Worm (Caenorhabditis elegans): Measurements from ENCODE around the gene spex-3.

The spex-3 gene

DNA sequence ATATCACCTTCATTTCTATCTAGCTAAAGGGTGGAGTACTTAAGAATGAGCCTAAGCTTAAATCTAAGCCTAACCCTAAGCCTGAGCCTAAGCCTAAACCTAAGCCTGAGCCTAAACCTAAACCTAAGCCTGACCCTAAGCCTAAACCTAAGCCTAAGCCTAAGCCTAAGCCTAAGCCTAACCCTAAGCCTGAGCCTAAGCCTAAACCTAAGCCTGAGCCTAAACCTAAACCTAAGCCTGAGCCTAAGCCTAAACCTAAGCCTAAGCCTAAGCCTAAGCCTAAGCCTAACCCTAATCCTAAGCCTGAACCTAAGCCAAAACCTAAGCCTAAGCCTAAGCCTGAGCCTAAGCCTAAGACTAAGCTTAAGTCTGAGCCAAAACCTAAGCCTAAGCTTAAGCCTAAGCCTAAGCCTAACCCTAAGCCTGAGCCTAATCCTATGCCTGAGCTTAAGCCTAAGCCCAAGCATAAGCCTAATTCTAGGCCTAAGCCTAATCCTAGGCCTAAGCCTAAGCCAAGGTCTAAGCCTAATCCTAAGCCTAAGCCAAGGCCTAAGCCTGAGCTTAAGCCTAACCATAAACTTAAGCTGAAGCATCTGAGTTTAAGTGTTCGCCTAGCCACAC is 11.9 kb upstream of the spex-3 start:
- TF ChIP-seq unc-39 (tag; optimal IDR thresholded peaks at IDR 0.05), result no peak
- no peak for TF ChIP-seq ZK546.5 (tag; optimal IDR thresholded peaks at IDR 0.05)
- TF ChIP-seq tbx-2 (tag; optimal IDR thresholded peaks at IDR 0.05), result no peak
- TF ChIP-seq egl-27 (tag; optimal IDR thresholded peaks at IDR 0.05), result no peak
- no peak for TF ChIP-seq egl-5 (tag; optimal IDR thresholded peaks at IDR 0.05)
- no peak for TF ChIP-seq hmg-11 (tag; optimal IDR thresholded peaks at IDR 0.05)
- no peak for TF ChIP-seq nhr-28 (tag; optimal IDR thresholded peaks at IDR 0.05)
- no peak for TF ChIP-seq unc-62 (GFP tag; optimal IDR thresholded peaks at IDR 0.05)
- TF ChIP-seq elt-3 (tag; optimal IDR thresholded peaks at IDR 0.05), result no peak
- no peak for TF ChIP-seq jun-1 (tag; optimal IDR thresholded peaks at IDR 0.05)
- no peak for TF ChIP-seq nhr-67 (tag; optimal IDR thresholded peaks at IDR 0.05)
- TF ChIP-seq aly-2 (tag; optimal IDR thresholded peaks at IDR 0.05), result no peak
- TF ChIP-seq lin-39 (tag; optimal IDR thresholded peaks at IDR 0.05), result no peak
- TF ChIP-seq R02D3.7 (tag; optimal IDR thresholded peaks at IDR 0.05), result no peak
- no peak for TF ChIP-seq ceh-82 (tag; optimal IDR thresholded peaks at IDR 0.05)
- TF ChIP-seq ztf-4 (tag; optimal IDR thresholded peaks at IDR 0.05), result no peak
- TF ChIP-seq lin-15B (tag; optimal IDR thresholded peaks at IDR 0.05), result no peak
- TF ChIP-seq nhr-12 (tag; optimal IDR thresholded peaks at IDR 0.05), result no peak
- no peak for TF ChIP-seq ceh-28 (tag; optimal IDR thresholded peaks at IDR 0.05)

ce11 chrIII:1705799-1706198 is 3.6 kb upstream of the spex-3 start, which contains the start of the genes fbxa-13 and Y22D7AR.2:
TSS of gene fbxa-13 (minus strand) at chrIII:1705899.
TSS of gene Y22D7AR.2 (plus strand) at chrIII:1705946.
- no peak for TF ChIP-seq nhr-77 (tag; optimal IDR thresholded peaks at IDR 0.05)
- TF ChIP-seq ceh-16 (tag; optimal IDR thresholded peaks at IDR 0.05), result no peak
- no peak for TF ChIP-seq mml-1 (tag; optimal IDR thresholded peaks at IDR 0.05)
- no peak for TF ChIP-seq hmg-11 (tag; optimal IDR thresholded peaks at IDR 0.05)
- TF ChIP-seq zag-1 (tag; optimal IDR thresholded peaks at IDR 0.05), result no peak
- no peak for TF ChIP-seq pqm-1 (tag; optimal IDR thresholded peaks at IDR 0.05)
- TF ChIP-seq nhr-23 (tag; optimal IDR thresholded peaks at IDR 0.05), result no peak
- no peak for TF ChIP-seq fos-1 (tag; optimal IDR thresholded peaks at IDR 0.05)

DNA sequence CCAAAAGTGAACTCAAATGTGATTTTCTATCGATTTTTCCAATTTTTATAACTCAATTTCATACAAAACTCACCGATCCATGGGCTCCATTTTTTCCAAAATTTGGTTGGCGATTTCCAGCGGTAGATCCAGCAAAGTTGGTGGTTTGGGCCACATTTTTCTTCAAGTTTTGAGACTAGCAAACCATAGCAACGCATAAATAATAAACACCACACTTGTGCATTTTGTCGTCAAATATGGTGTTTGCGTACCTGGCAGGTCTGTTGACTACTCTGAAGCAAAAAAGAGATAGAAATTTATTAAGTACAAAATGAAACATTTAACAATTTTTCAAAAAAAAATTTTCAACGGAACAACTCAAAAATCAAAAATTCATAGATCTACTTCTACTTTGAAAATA is 3.1 kb upstream of the spex-3 start:
- TF ChIP-seq hmg-11 (tag; optimal IDR thresholded peaks at IDR 0.05) (peak; percentile 68), nhr-77 (tag; optimal IDR thresholded peaks at IDR 0.05) (no peak), lsy-12 (tag; optimal IDR thresholded peaks at IDR 0.05) (no peak), nhr-11 (tag; optimal IDR thresholded peaks at IDR 0.05) (no peak), ztf-11 (tag; optimal IDR thresholded peaks at IDR 0.05) (no peak), pha-4 (tag; optimal IDR thresholded peaks at IDR 0.05) (no peak), ztf-4 (tag; optimal IDR thresholded peaks at IDR 0.05) (no peak), nhr-76 (tag; optimal IDR thresholded peaks at IDR 0.05) (no peak), ceh-28 (tag; optimal IDR thresholded peaks at IDR 0.05) (no peak), lin-15B (tag; optimal IDR thresholded peaks at IDR 0.05) (peak; percentile 13), fkh-10 (GFP tag; optimal IDR thresholded peaks at IDR 0.05) (no peak), nhr-25 (tag; optimal IDR thresholded peaks at IDR 0.05) (no peak), eor-1 (tag; optimal IDR thresholded peaks at IDR 0.05) (no peak), nfya-1 (tag; optimal IDR thresholded peaks at IDR 0.05; ENCODE audit: insufficient read depth) (no peak), ceh-82 (tag; optimal IDR thresholded peaks at IDR 0.05) (no peak), nhr-67 (tag; optimal IDR thresholded peaks at IDR 0.05) (no peak), nhr-12 (tag; optimal IDR thresholded peaks at IDR 0.05) (no peak)

- no peak for TF ChIP-seq pqm-1 (tag; optimal IDR thresholded peaks at IDR 0.05)
- TF ChIP-seq fkh-10 (GFP tag; optimal IDR thresholded peaks at IDR 0.05), result no peak
- no peak for TF ChIP-seq ceh-16 (tag; optimal IDR thresholded peaks at IDR 0.05)
- no peak for TF ChIP-seq nhr-28 (tag; optimal IDR thresholded peaks at IDR 0.05)
- no peak for TF ChIP-seq nhr-67 (tag; optimal IDR thresholded peaks at IDR 0.05)
Measured at ce11 chrIII:1704020-1704419, 1.8 kb upstream of the spex-3 start.

ce11 chrIII:1698842-1699241 is 3.4 kb downstream of the spex-3 start, which contains the start of gene fbxa-74:
TSS of gene fbxa-74 (minus strand) at chrIII:1698986.
- TF ChIP-seq pha-4 (tag; optimal IDR thresholded peaks at IDR 0.05) (peak; percentile 12), pqm-1 (tag; optimal IDR thresholded peaks at IDR 0.05) (peak; percentile 32), nhr-12 (tag; optimal IDR thresholded peaks at IDR 0.05) (no peak), elt-2 (tag; optimal IDR thresholded peaks at IDR 0.05) (peak; percentile 83), tbx-2 (tag; optimal IDR thresholded peaks at IDR 0.05) (no peak)
